Fruit fly (Drosophila melanogaster): ENCODE results near the gene CG8852.

The CG8852 gene

DNA sequence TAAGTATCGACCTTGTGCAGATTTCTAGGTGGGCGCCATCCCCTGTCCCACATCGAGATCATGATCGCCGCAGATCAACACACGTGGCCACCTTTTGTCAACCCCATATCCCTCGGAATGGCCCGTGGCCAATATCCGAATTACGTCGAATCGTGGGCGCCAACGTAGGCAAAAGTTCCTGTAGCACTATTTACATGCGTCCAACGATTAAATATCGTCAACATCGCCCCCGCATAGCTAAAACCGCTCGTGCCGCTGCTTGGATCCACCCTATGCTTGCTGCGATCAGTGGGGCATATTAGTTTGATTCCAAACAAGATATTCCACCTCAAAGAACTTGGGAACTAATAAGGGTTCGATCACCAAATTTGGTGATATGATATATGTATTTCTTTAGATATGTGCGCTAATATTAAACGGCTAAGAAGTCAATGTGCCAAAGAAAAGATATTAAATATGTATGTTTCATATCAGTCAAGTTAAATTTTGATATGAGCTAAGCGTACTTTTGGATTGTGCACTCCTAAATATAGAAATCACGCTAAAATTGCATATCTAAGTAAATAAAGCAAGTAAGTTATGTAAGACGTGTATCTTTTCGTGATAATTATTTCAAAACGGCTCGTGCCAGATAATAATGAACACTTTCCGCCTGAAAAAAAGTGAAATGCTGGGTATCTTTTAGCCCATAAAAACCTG, 47.7 kb upstream of the CG8852 start (continued):
- no peak for TF ChIP-seq CG1647 (GFP tag; optimal IDR thresholded peaks at IDR 0.05)
- TF ChIP-seq bcd (GFP tag; optimal IDR thresholded peaks at IDR 0.05), result peak; percentile 42
- TF ChIP-seq Ptx1 (GFP tag; IDR thresholded peaks at IDR 0.05), result peak; percentile 45
- TF ChIP-seq tap (tag; optimal IDR thresholded peaks at IDR 0.05), result no peak
- peak; percentile 15 for TF ChIP-seq Abd-B (GFP tag; optimal IDR thresholded peaks at IDR 0.05)
- no peak for TF ChIP-seq hbn (GFP tag; IDR thresholded peaks at IDR 0.05; ENCODE audit: partially characterized antibody)
- peak; percentile 21 for TF ChIP-seq CG12391 (tag; optimal IDR thresholded peaks at IDR 0.05)

DNA sequence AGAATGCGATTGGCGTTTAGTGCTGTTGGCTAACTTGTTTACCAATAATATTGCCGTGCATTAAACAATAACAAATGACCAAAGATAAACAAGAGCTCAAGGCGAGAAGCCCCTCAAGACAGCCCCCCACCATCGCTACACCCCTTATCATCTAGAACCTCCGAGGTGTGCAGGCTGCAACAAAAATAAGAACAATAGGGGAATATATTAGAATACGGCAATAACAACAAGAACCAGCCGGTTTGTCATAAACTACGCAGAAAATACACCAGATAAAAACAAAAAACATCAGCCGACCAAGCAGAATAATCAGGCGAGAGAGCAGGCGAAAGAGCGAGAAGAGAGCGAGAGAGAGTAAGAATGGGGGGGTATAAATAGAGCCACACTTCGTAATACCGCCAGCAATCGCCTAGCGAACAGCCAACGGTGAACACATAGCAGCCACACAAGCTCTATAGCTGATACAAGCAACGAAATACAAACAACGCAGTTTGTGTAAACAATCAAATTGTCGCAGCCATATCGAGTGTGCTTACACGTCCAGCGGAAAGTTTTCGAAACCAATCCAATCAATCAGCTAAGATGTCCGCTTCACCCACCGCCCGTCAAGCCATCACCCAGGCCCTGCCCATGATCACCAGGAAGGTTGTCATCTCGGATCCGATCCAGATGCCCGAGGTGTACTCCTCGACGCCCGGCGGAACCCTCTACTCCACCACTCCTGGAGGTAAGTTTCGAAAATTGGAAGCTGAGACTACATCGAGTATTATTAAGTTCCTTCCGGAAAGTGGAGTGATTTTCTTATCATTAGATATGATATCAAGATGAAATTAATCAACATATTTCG, 46.7 kb upstream of the CG8852 start, which contains the start of gene Thor:
Gene Thor (plus strand): TSS at position 401 of the 847 bp plus-strand sequence.
- TF ChIP-seq Awh (GFP tag; IDR thresholded peaks at IDR 0.05) (peak; percentile 87), CG15601 (tag; optimal IDR thresholded peaks at IDR 0.05) (peak; percentile 36), CG11456 (GFP tag; IDR thresholded peaks at IDR 0.05) (peak; percentile 86), ci (GFP tag; IDR thresholded peaks at IDR 0.05) (peak; percentile 93), CG15269 (tag; optimal IDR thresholded peaks at IDR 0.05) (peak; percentile 59), CG1602 (GFP tag; optimal IDR thresholded peaks at IDR 0.05) (peak; percentile 7), CG7372 (GFP tag; IDR thresholded peaks at IDR 0.05) (peak; percentile 13; the same call in 1 of the 2 replicates), Fer3 (tag; optimal IDR thresholded peaks at IDR 0.05) (peak; percentile 74), ERR (GFP tag; optimal IDR thresholded peaks at IDR 0.05) (peak; percentile 77), Vsx1 (GFP tag; optimal IDR thresholded peaks at IDR 0.05) (peak; percentile 59), D19A (tag; optimal IDR thresholded peaks at IDR 0.05) (peak; percentile 45), CG18599 (GFP tag; optimal IDR thresholded peaks at IDR 0.05) (peak; percentile 85), bbx (GFP tag; IDR thresholded peaks at IDR 0.05; ENCODE audit: partially characterized antibody) (peak; percentile 78), Optix (GFP tag; IDR thresholded peaks at IDR 0.05) (0 out of 3 replicates have a peak, but pooled peaks have one; percentile 36), CG6683 (GFP tag; optimal IDR thresholded peaks at IDR 0.05) (peak; percentile 51), sima (GFP tag; optimal IDR thresholded peaks at IDR 0.05) (no peak), nerfin-1 (tag; optimal IDR thresholded peaks at IDR 0.05) (peak; percentile 63), CG2875 (GFP tag; optimal IDR thresholded peaks at IDR 0.05) (peak; percentile 66), CG9609 (GFP tag; optimal IDR thresholded peaks at IDR 0.05) (peak; percentile 22), Spps (tag; optimal IDR thresholded peaks at IDR 0.05) (peak; percentile 21), CG10147 (GFP tag; optimal IDR thresholded peaks at IDR 0.05) (peak; percentile 6), crol (GFP tag; IDR thresholded peaks at IDR 0.05) (peak; percentile 57), CG15073 (GFP tag; optimal IDR thresholded peaks at IDR 0.05) (no peak), CG32772 (GFP tag; IDR thresholded peaks at IDR 0.05) (no peak), CG4282 (GFP tag; optimal IDR thresholded peaks at IDR 0.05) (peak; percentile 54), Ssrp (tag; optimal IDR thresholded peaks at IDR 0.05) (no peak), CG3407 (GFP tag; optimal IDR thresholded peaks at IDR 0.05) (peak; percentile 68), psq (GFP tag; optimal IDR thresholded peaks at IDR 0.05) (peak; percentile 41), CG12659 (GFP tag; optimal IDR thresholded peaks at IDR 0.05) (peak; percentile 74), vfl (GFP tag; optimal IDR thresholded peaks at IDR 0.05) (peak; percentile 59), fd102C (GFP tag; optimal IDR thresholded peaks at IDR 0.05) (no peak), CG31224 (GFP tag; IDR thresholded peaks at IDR 0.05) (peak; percentile 55; the same call in 1 of the 2 replicates), odd (GFP tag; optimal IDR thresholded peaks at IDR 0.05) (peak; percentile 39), h (optimal IDR thresholded peaks at IDR 0.05) (no peak), MESR4 (GFP tag; optimal IDR thresholded peaks at IDR 0.05) (peak; percentile 41), CG14441 (GFP tag; IDR thresholded peaks at IDR 0.05) (peak; percentile 40; the same call in 1 of the 2 replicates), Dek (tag; optimal IDR thresholded peaks at IDR 0.05) (peak; percentile 25), CG2120 (GFP tag; optimal IDR thresholded peaks at IDR 0.05) (peak; percentile 63), dysf (GFP tag; IDR thresholded peaks at IDR 0.05) (peak; percentile 56; the same call in 2 of the 3 replicates)

All from whole organism, embryonic.